Worm (Caenorhabditis elegans) whole organism, young adult: ENCODE measurements around the gene Y105C5B.8.

ENCODE experiments used
- F49E8.2 ChIP-seq: sonication (generic microtip); optimal IDR thresholded peaks from 3 replicates; lab custom pipeline; 2017; ENCODE audit warnings: missing genetic modification characterization, mild to moderate bottlenecking, missing compliant biosample characterization, antibody characterized with exemption, moderate library complexity; ENCODE audit not compliant: insufficient read depth
- aptf-2 ChIP-seq: fragments of 200-800 bp; sonication (Bioruptor generic); conservative IDR thresholded peaks from 2 replicates; pipeline ENCODE4 v1.3.6; 2022; ENCODE audit warnings: missing genetic modification reagents, missing genetic modification characterization, missing compliant biosample characterization
- aptf-3 ChIP-seq: fragments of 200-800 bp; sonication (Bioruptor generic); IDR thresholded peaks from 2 replicates; pipeline ENCODE4 v1.3.6; 2022; ENCODE audit warnings: missing genetic modification characterization, missing compliant biosample characterization
- ceh-27 ChIP-seq: fragments of 200-800 bp; sonication (Bioruptor generic); optimal IDR thresholded peaks from 2 replicates; lab custom pipeline; 2018; ENCODE audit warnings: mild to moderate bottlenecking, missing genetic modification characterization, moderate library complexity, missing compliant biosample characterization
- ceh-40 ChIP-seq: fragments of 200-800 bp; sonication (Bioruptor generic); IDR thresholded peaks from 2 replicates; pipeline ENCODE4 v1.3.6; 2022; ENCODE audit warnings: missing genetic modification characterization, missing compliant biosample characterization
- dpl-1 ChIP-seq: fragments of 150-350 bp; optimal IDR thresholded peaks from 2 replicates; lab custom pipeline; 2014; ENCODE audit warnings: missing biosample characterization, missing genetic modification reagents, missing genetic modification characterization
- ets-4 ChIP-seq: fragments of 200-800 bp; sonication (Bioruptor generic); optimal IDR thresholded peaks from 2 replicates; lab custom pipeline; 2018; ENCODE audit warnings: mild to moderate bottlenecking, missing genetic modification characterization, missing compliant biosample characterization
- lin-26 ChIP-seq: fragments of 200-800 bp; sonication (Bioruptor generic); IDR thresholded peaks from 2 replicates; pipeline ENCODE4 v1.3.6; 2022; ENCODE audit warnings: missing genetic modification reagents, missing genetic modification characterization, missing compliant biosample characterization

- TF ChIP-seq F49E8.2 (tag; lab: Kevin White, UChicago) = no peak
- TF ChIP-seq dpl-1 (GFP tag; lab: Kevin White, UChicago) = no peak
- no peak for TF ChIP-seq ets-4 (GFP tag; lab: Kevin White, UChicago)
- no peak for TF ChIP-seq aptf-3 (GFP tag; lab: Robert Waterston, UW)
- TF ChIP-seq aptf-2 (GFP tag; lab: Robert Waterston, UW) = no peak
- no peak for TF ChIP-seq ceh-40 (GFP tag; lab: Robert Waterston, UW)
- no peak for TF ChIP-seq lin-26 (GFP tag; lab: Robert Waterston, UW)
- no peak for TF ChIP-seq ceh-27 (GFP tag; lab: Kevin White, UChicago)
Measured at ce11 chrIV:15946507-15946906, 19.9 kb upstream of the Y105C5B.8 start, which contains the start of gene skr-10.
